Worm (Caenorhabditis elegans): ENCODE results near the gene ttbk-8.2.

Gene ttbk-8.2

ce11 chrIV:5658225-5658624 is 26.5 kb downstream of the ttbk-8.2 start:
- peak; percentile 52 for TF ChIP-seq elt-2 (tag; optimal IDR thresholded peaks at IDR 0.05)
- no peak for TF ChIP-seq ceh-28 (tag; optimal IDR thresholded peaks at IDR 0.05)

ce11 chrIV:5658897-5659296 is 27.2 kb downstream of the ttbk-8.2 start:
- TF ChIP-seq pqm-1 (tag; optimal IDR thresholded peaks at IDR 0.05) (peak; percentile 88), elt-2 (tag; optimal IDR thresholded peaks at IDR 0.05) (peak; percentile 68), unc-62 (GFP tag; optimal IDR thresholded peaks at IDR 0.05) (no peak)

- TF ChIP-seq lin-15B (tag; optimal IDR thresholded peaks at IDR 0.05) (no peak), ZK546.5 (tag; optimal IDR thresholded peaks at IDR 0.05) (no peak), pqm-1 (tag; optimal IDR thresholded peaks at IDR 0.05) (peak; percentile 95), tbx-2 (tag; optimal IDR thresholded peaks at IDR 0.05) (no peak), nhr-28 (tag; optimal IDR thresholded peaks at IDR 0.05) (no peak), nhr-67 (tag; optimal IDR thresholded peaks at IDR 0.05) (no peak), egl-27 (tag; optimal IDR thresholded peaks at IDR 0.05) (no peak), nhr-25 (tag; optimal IDR thresholded peaks at IDR 0.05) (no peak), mdl-1 (tag; optimal IDR thresholded peaks at IDR 0.05) (no peak), ceh-9 (tag; optimal IDR thresholded peaks at IDR 0.05) (no peak), zag-1 (tag; optimal IDR thresholded peaks at IDR 0.05) (no peak), ceh-28 (tag; optimal IDR thresholded peaks at IDR 0.05) (no peak), daf-12 (tag; optimal IDR thresholded peaks at IDR 0.05) (no peak), unc-39 (tag; optimal IDR thresholded peaks at IDR 0.05) (no peak), pha-4 (tag; optimal IDR thresholded peaks at IDR 0.05) (peak; percentile 71), egl-5 (tag; optimal IDR thresholded peaks at IDR 0.05) (no peak), jun-1 (tag; optimal IDR thresholded peaks at IDR 0.05) (peak; percentile 58), nhr-77 (tag; optimal IDR thresholded peaks at IDR 0.05) (no peak), fos-1 (tag; optimal IDR thresholded peaks at IDR 0.05) (no peak), fkh-10 (GFP tag; optimal IDR thresholded peaks at IDR 0.05) (no peak), elt-2 (tag; optimal IDR thresholded peaks at IDR 0.05) (peak; percentile 86), ztf-4 (tag; optimal IDR thresholded peaks at IDR 0.05) (no peak), ceh-16 (tag; optimal IDR thresholded peaks at IDR 0.05) (no peak), snpc-4 (tag; optimal IDR thresholded peaks at IDR 0.05) (no peak), nfya-1 (tag; optimal IDR thresholded peaks at IDR 0.05; ENCODE audit: insufficient read depth) (peak; percentile 21), ama-1 (optimal IDR thresholded peaks at IDR 0.05) (no peak), ztf-11 (tag; optimal IDR thresholded peaks at IDR 0.05) (no peak), nhr-43 (tag; optimal IDR thresholded peaks at IDR 0.05; ENCODE audit: poor library complexity, severe bottlenecking) (no peak), R02D3.7 (tag; optimal IDR thresholded peaks at IDR 0.05) (no peak), nhr-11 (tag; optimal IDR thresholded peaks at IDR 0.05) (no peak), hmg-11 (tag; optimal IDR thresholded peaks at IDR 0.05) (no peak), unc-62 (GFP tag; optimal IDR thresholded peaks at IDR 0.05) (no peak), aly-2 (tag; optimal IDR thresholded peaks at IDR 0.05) (no peak)
Measured at ce11 chrIV:5659461-5659860, 27.7 kb downstream of the ttbk-8.2 start.

ce11 chrIV:5660239-5660638 is 28.5 kb downstream of the ttbk-8.2 start, which contains the start of gene skn-1:
Gene skn-1 (minus strand): TSS chrIV:5660384.
- TF ChIP-seq ceh-28 (tag; optimal IDR thresholded peaks at IDR 0.05) (no peak), lsy-12 (tag; optimal IDR thresholded peaks at IDR 0.05) (peak; percentile 14)

ce11 chrIV:5662073-5662472 is 30.3 kb downstream of the ttbk-8.2 start:
- TF ChIP-seq nhr-237 (tag; optimal IDR thresholded peaks at IDR 0.05) (no peak), ama-1 (optimal IDR thresholded peaks at IDR 0.05) (peak; percentile 81), fos-1 (tag; optimal IDR thresholded peaks at IDR 0.05) (no peak), ceh-16 (tag; optimal IDR thresholded peaks at IDR 0.05) (no peak), ztf-11 (tag; optimal IDR thresholded peaks at IDR 0.05) (no peak), lin-15B (tag; optimal IDR thresholded peaks at IDR 0.05) (no peak), nhr-12 (tag; optimal IDR thresholded peaks at IDR 0.05) (no peak)

All from whole organism, L3 larva.